Fruit fly (Drosophila melanogaster): ENCODE measurements around the gene Adck5.

DNA sequence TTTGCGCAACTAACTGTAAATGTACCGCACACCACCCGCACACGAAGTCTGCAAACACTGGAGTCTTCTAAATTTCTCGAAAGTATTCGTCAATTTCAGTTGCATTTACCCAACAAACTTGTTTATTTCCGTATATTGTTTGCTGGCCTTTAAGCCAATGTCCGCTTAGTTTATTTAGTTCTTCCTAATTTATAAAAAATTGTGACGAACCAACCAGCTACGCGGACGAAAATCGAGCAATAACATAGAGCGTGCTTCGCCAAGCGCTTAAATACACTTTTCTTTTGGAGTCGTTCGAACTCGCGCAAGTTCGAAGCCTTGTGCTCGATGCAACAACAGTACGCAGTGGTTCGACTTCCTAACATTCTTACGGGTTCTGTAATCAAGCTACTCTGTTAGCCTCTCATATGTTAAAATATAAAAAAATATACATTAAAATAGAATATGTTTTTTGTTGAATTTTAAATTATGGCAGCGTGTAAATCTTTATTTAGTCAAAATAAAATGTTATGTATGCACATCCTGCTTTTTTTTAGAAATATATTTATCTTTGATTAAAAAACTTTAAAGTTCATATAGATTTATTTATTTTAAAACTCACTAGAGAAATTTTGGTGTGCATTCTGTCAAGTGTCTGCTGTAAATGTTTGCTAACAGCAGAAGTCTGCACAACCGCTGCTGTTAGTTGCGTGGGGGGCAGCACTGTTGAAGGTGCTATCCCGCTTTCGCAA, 27.8 kb downstream of the Adck5 start, which contains the start of gene GlcAT-P:
- TF ChIP-seq brk (GFP tag; optimal IDR thresholded peaks at IDR 0.05) (peak; percentile 60), br (GFP tag; optimal IDR thresholded peaks at IDR 0.05) (no peak), sv (GFP tag; optimal IDR thresholded peaks at IDR 0.05) (peak; percentile 36), CG9705 (GFP tag; optimal IDR thresholded peaks at IDR 0.05) (peak; percentile 2), sage (GFP tag; optimal IDR thresholded peaks at IDR 0.05) (no peak), Dfd (GFP tag; optimal IDR thresholded peaks at IDR 0.05) (no peak), woc (GFP tag; optimal IDR thresholded peaks at IDR 0.05) (peak; percentile 45), usp (GFP tag; optimal IDR thresholded peaks at IDR 0.05) (no peak), Jra (GFP tag; optimal IDR thresholded peaks at IDR 0.05) (no peak), Hr78 (GFP tag; optimal IDR thresholded peaks at IDR 0.05) (no peak), Myc (optimal IDR thresholded peaks at IDR 0.05) (no peak)
